Worm (Caenorhabditis elegans) whole organism, L1 larva: ENCODE measurements around the gene marg-1.

Experiments
- C34B4.2 ChIP-seq: sonication (generic microtip); optimal IDR thresholded peaks from 2 replicates; lab custom pipeline; 2017; ENCODE audit warnings: mild to moderate bottlenecking, missing genetic modification characterization, missing compliant biosample characterization
- F16B12.6 ChIP-seq: fragments of 150-350 bp; optimal IDR thresholded peaks from 2 replicates; lab custom pipeline; 2014; ENCODE audit warnings: missing biosample characterization, missing genetic modification characterization
- Y116A8C.19 ChIP-seq: sonication (generic microtip); optimal IDR thresholded peaks from 2 replicates; lab custom pipeline; 2016; ENCODE audit warnings: missing compliant biosample characterization, missing genetic modification characterization, borderline replicate concordance
- aha-1 ChIP-seq: fragments of 150-350 bp; optimal IDR thresholded peaks from 2 replicates; lab custom pipeline; 2014; ENCODE audit warnings: missing biosample characterization, missing genetic modification characterization
- alr-1 ChIP-seq: fragments of 200-800 bp; sonication (Bioruptor generic); optimal IDR thresholded peaks from 2 replicates; lab custom pipeline; 2018; ENCODE audit warnings: borderline replicate concordance, mild to moderate bottlenecking, missing genetic modification characterization, missing compliant biosample characterization
- blmp-1 ChIP-seq: fragments of 150-350 bp; optimal IDR thresholded peaks from 2 replicates; lab custom pipeline; 2014; ENCODE audit warnings: missing biosample characterization, missing genetic modification characterization
- ceh-63 ChIP-seq: fragments of 200-800 bp; sonication (Bioruptor generic); optimal IDR thresholded peaks from 2 replicates; lab custom pipeline; 2018; ENCODE audit warnings: mild to moderate bottlenecking, missing genetic modification characterization, missing compliant biosample characterization
- ceh-8 ChIP-seq: fragments of 200-800 bp; sonication (Bioruptor generic); optimal IDR thresholded peaks from 2 replicates; lab custom pipeline; 2018; ENCODE audit warnings: mild to moderate bottlenecking, missing genetic modification characterization, moderate library complexity, missing compliant biosample characterization
- ceh-82 ChIP-seq, 3 experiments: fragments of 150-350 bp in 1 of 3; sonication (generic microtip) in 2 of 3; optimal IDR thresholded peaks; 2 replicates each; lab custom pipeline; 2014 to 2017; ENCODE audit warnings: missing biosample characterization in 3 of 3, missing genetic modification characterization in 3 of 3
- ceh-90 ChIP-seq: sonication (generic microtip); optimal IDR thresholded peaks from 2 replicates; lab custom pipeline; 2016; ENCODE audit warnings: missing genetic modification characterization, missing compliant biosample characterization
- dpl-1 ChIP-seq, 3 experiments: fragments of 150-350 bp in 2 of 3; sonication (generic microtip) in 1 of 3; optimal IDR thresholded peaks; 2 replicates each; lab custom pipeline; 2014 to 2017; ENCODE audit warnings: missing biosample characterization in 3 of 3, missing genetic modification characterization in 3 of 3, missing genetic modification reagents in 3 of 3
- dsc-1 ChIP-seq: sonication (generic microtip); optimal IDR thresholded peaks from 2 replicates; lab custom pipeline; 2016; ENCODE audit warnings: mild to moderate bottlenecking, missing genetic modification characterization, missing compliant biosample characterization
- efl-1 ChIP-seq, 4 experiments: fragments of 150-350 bp; optimal IDR thresholded peaks in 3 of 4; peaks in 1 of 4; 1 replicate in 1 of 4; 2 replicates in 3 of 4; lab custom pipeline; 2014; ENCODE audit warnings: missing biosample characterization in 2 of 4, missing genetic modification characterization in 2 of 4, missing genetic modification reagents in 2 of 4
- efl-3 ChIP-seq: fragments of 200-800 bp; sonication (Bioruptor generic); optimal IDR thresholded peaks from 2 replicates; lab custom pipeline; 2018; ENCODE audit warnings: mild to moderate bottlenecking, missing genetic modification characterization, missing compliant biosample characterization
- egl-13 ChIP-seq: sonication (generic microtip); optimal IDR thresholded peaks from 2 replicates; lab custom pipeline; 2016; ENCODE audit warnings: missing genotype, missing genetic modification reagents, missing genetic modification characterization, missing compliant biosample characterization
- elt-3 ChIP-seq, 6 experiments: fragments of 150-350 bp in 1 of 6; sonication (generic microtip); optimal IDR thresholded peaks; 2 replicates each; lab custom pipeline; 2017 to 2018; ENCODE audit warnings: missing biosample characterization in 6 of 6, missing genetic modification characterization in 6 of 6, inconsistent platforms in 1 of 6
- ets-5 ChIP-seq: fragments of 200-800 bp; sonication (Bioruptor generic); IDR thresholded peaks from 2 replicates; pipeline ENCODE4 v1.3.6; 2022; ENCODE audit warnings: missing genetic modification characterization, missing compliant biosample characterization
- fkh-4 ChIP-seq: sonication (generic microtip); optimal IDR thresholded peaks from 2 replicates; lab custom pipeline; 2016; ENCODE audit warnings: missing compliant biosample characterization, missing genetic modification characterization, borderline replicate concordance
- grh-1 ChIP-seq: fragments of 200-800 bp; sonication (Bioruptor generic); IDR thresholded peaks from 2 replicates; pipeline ENCODE4 v1.3.6; 2022; ENCODE audit warnings: missing genetic modification reagents, missing genetic modification characterization, missing compliant biosample characterization
- hlh-17 ChIP-seq: fragments of 200-800 bp; sonication (Bioruptor generic); optimal IDR thresholded peaks from 2 replicates; lab custom pipeline; 2018; ENCODE audit warnings: missing genetic modification characterization, mild to moderate bottlenecking, missing compliant biosample characterization, moderate library complexity, borderline replicate concordance
- hlh-4 ChIP-seq: sonication (generic microtip); optimal IDR thresholded peaks from 2 replicates; lab custom pipeline; 2016; ENCODE audit warnings: mild to moderate bottlenecking, missing genetic modification characterization, missing compliant biosample characterization
- irx-1 ChIP-seq: sonication (generic microtip); optimal IDR thresholded peaks from 2 replicates; lab custom pipeline; 2016; ENCODE audit warnings: missing genetic modification characterization, missing compliant biosample characterization
- jun-1 ChIP-seq: fragments of 150-350 bp; optimal IDR thresholded peaks from 2 replicates; lab custom pipeline; 2014; ENCODE audit warnings: missing biosample characterization, missing genetic modification reagents, missing genetic modification characterization
- lin-13 ChIP-seq: fragments of 150-350 bp; optimal IDR thresholded peaks from 2 replicates; lab custom pipeline; 2014; ENCODE audit warnings: missing biosample characterization, missing genetic modification reagents, missing genetic modification characterization
- lin-39 ChIP-seq: fragments of 150-350 bp; optimal IDR thresholded peaks from 2 replicates; lab custom pipeline; 2014; ENCODE audit warnings: missing biosample characterization, missing genetic modification reagents, missing genetic modification characterization
- mab-9 ChIP-seq: fragments of 200-800 bp; sonication (Bioruptor generic); IDR thresholded peaks from 2 replicates; pipeline ENCODE4 v1.3.6; 2022; ENCODE audit warnings: missing genetic modification reagents, missing genetic modification characterization, missing compliant biosample characterization
- mdl-1 ChIP-seq, 2 experiments: fragments of 150-350 bp; optimal IDR thresholded peaks; 2 replicates each; lab custom pipeline; 2014 to 2017; ENCODE audit warnings: missing biosample characterization in 2 of 2, missing genetic modification characterization in 2 of 2, inconsistent platforms in 1 of 2
- mef-2 ChIP-seq: fragments of 150-350 bp; optimal IDR thresholded peaks from 2 replicates; lab custom pipeline; 2014; ENCODE audit warnings: missing biosample characterization, missing genetic modification characterization
- mep-1 ChIP-seq: fragments of 150-350 bp; optimal IDR thresholded peaks from 2 replicates; lab custom pipeline; 2014; ENCODE audit warnings: missing biosample characterization, missing genetic modification characterization
- nhr-11 ChIP-seq: fragments of 150-350 bp; optimal IDR thresholded peaks from 2 replicates; lab custom pipeline; 2014; ENCODE audit warnings: missing biosample characterization, missing genetic modification characterization
- nhr-19 ChIP-seq: fragments of 200-800 bp; sonication (Bioruptor generic); conservative IDR thresholded peaks from 2 replicates; pipeline ENCODE4 v1.3.6; 2022; ENCODE audit warnings: missing genetic modification characterization, missing compliant biosample characterization
- nhr-20 ChIP-seq: sonication (generic microtip); optimal IDR thresholded peaks from 2 replicates; lab custom pipeline; 2016; ENCODE audit warnings: mild to moderate bottlenecking, missing genetic modification characterization, missing compliant biosample characterization
- nhr-28 ChIP-seq: fragments of 150-350 bp; optimal IDR thresholded peaks from 2 replicates; lab custom pipeline; 2014; ENCODE audit warnings: missing biosample characterization, missing genetic modification characterization
- nhr-47 ChIP-seq: sonication (generic microtip); optimal IDR thresholded peaks from 2 replicates; lab custom pipeline; 2016; ENCODE audit warnings: mild to moderate bottlenecking, missing genetic modification characterization, moderate library complexity, missing compliant biosample characterization
- nhr-84 ChIP-seq: sonication (generic microtip); optimal IDR thresholded peaks from 2 replicates; lab custom pipeline; 2017; ENCODE audit warnings: missing biosample characterization, missing genetic modification characterization
- nhr-85 ChIP-seq: sonication (generic microtip); peaks from one replicate; lab custom pipeline; 2016; ENCODE audit warnings: missing genetic modification characterization, inconsistent platforms, missing compliant biosample characterization
- nhr-90 ChIP-seq: sonication (generic microtip); optimal IDR thresholded peaks from 2 replicates; lab custom pipeline; 2016; ENCODE audit warnings: mild to moderate bottlenecking, missing genetic modification characterization, missing compliant biosample characterization; ENCODE audit not compliant: poor library complexity
- pag-3 ChIP-seq: sonication (generic microtip); optimal IDR thresholded peaks from 2 replicates; lab custom pipeline; 2017; ENCODE audit warnings: missing genetic modification characterization, mild to moderate bottlenecking, missing compliant biosample characterization, antibody characterized with exemption, borderline replicate concordance; ENCODE audit not compliant: insufficient read depth
- pax-3 ChIP-seq: fragments of 200-800 bp; sonication (Bioruptor generic); optimal IDR thresholded peaks from 2 replicates; lab custom pipeline; 2018; ENCODE audit warnings: mild to moderate bottlenecking, missing genetic modification characterization, moderate library complexity, missing compliant biosample characterization
- pqm-1 ChIP-seq: sonication (generic microtip); optimal IDR thresholded peaks from 3 replicates; lab custom pipeline; 2017; ENCODE audit warnings: missing biosample characterization, missing genetic modification characterization
- rnt-1 ChIP-seq: sonication (generic microtip); optimal IDR thresholded peaks from 2 replicates; lab custom pipeline; 2016; ENCODE audit warnings: mild to moderate bottlenecking, missing genetic modification characterization, moderate library complexity, missing compliant biosample characterization
- snpc-4 ChIP-seq: fragments of 150-350 bp; optimal IDR thresholded peaks from 2 replicates; lab custom pipeline; 2014; ENCODE audit warnings: missing biosample characterization, missing genetic modification characterization
- snu-23 ChIP-seq: sonication (generic microtip); optimal IDR thresholded peaks from 2 replicates; lab custom pipeline; 2016; ENCODE audit warnings: missing genetic modification characterization, missing compliant biosample characterization
- sup-37 ChIP-seq: fragments of 200-800 bp; sonication (Bioruptor generic); optimal IDR thresholded peaks from 2 replicates; lab custom pipeline; 2018; ENCODE audit warnings: mild to moderate bottlenecking, missing genetic modification characterization, missing compliant biosample characterization
- swsn-7 ChIP-seq: sonication (generic microtip); optimal IDR thresholded peaks from 2 replicates; lab custom pipeline; 2016; ENCODE audit warnings: missing genetic modification characterization, missing compliant biosample characterization
- tbx-2 ChIP-seq: sonication (generic microtip); optimal IDR thresholded peaks from 2 replicates; lab custom pipeline; 2016; ENCODE audit warnings: missing genetic modification characterization, missing compliant biosample characterization
- tlp-1 ChIP-seq: fragments of 150-350 bp; optimal IDR thresholded peaks from 2 replicates; lab custom pipeline; 2014; ENCODE audit warnings: missing biosample characterization, missing genetic modification characterization
- unc-62 ChIP-seq: fragments of 150-350 bp; optimal IDR thresholded peaks from 2 replicates; lab custom pipeline; 2014; ENCODE audit warnings: missing biosample characterization, missing genetic modification reagents, missing genetic modification characterization
- vab-15 ChIP-seq: sonication (generic microtip); optimal IDR thresholded peaks from 2 replicates; lab custom pipeline; 2017; ENCODE audit warnings: missing genotype, mild to moderate bottlenecking, missing genetic modification characterization, missing compliant biosample characterization
- zag-1 ChIP-seq: fragments of 150-350 bp; optimal IDR thresholded peaks from 2 replicates; lab custom pipeline; 2014; ENCODE audit warnings: missing biosample characterization, missing genetic modification characterization
- zip-4 ChIP-seq: fragments of 200-800 bp; sonication (Bioruptor generic); optimal IDR thresholded peaks from 2 replicates; lab custom pipeline; 2018; ENCODE audit warnings: mild to moderate bottlenecking, missing genetic modification characterization, moderate library complexity, missing compliant biosample characterization

Gene marg-1

DNA sequence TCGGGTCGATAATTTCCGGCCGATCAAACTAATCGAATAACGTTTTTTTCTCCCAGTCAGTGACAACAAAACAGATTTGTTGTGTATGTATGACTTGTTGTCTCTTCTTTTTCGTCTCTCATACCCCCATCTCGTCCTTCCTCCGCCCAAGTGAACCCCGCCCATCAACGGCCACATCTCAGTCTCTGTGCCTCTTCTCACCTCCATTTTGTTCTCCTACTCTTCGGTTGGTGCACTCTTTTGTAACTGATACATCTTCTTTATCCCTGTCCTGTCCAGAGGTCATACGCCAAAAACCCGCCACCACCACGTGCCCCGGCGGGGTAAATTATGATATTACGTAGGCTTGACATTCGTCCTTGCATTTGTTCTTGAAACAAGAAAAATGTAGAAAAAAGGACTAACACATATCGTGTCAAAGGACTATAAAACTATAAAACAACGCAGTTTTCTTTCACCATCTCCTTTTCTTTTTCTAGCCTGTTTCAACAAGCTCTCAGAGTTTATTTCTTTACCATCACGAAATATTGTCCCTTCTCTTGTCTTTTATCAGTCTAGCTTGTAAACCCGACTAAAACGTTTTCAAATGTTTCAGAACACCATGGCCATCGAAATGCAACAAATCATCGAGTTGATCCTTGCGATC lies 6.6 kb upstream of the marg-1 start, which contains the start of gene pmpl-1 (continued):
- TF ChIP-seq mep-1 (tag; lab: Kevin White, UChicago) (peak; percentile 79), pag-3 (no peak), lin-13 (no peak), unc-62 (GFP tag; lab: Kevin White, UChicago) (no peak), nhr-11 (no peak), ets-5 (GFP tag; lab: Robert Waterston, UW) (no peak), zag-1 (tag; lab: Kevin White, UChicago) (no peak), blmp-1 (tag; lab: Kevin White, UChicago) (peak; percentile 39), zip-4 (GFP tag; lab: Kevin White, UChicago) (no peak), dpl-1 (GFP tag; optimal IDR thresholded peaks at IDR 0.05; lab: Kevin White, UChicago) (peak in 2 of 3 experiments; percentile 4 to 11), elt-3 (tag; optimal IDR thresholded peaks at IDR 0.05; lab: Kevin White, UChicago) (peak in 3 of 6 experiments; percentile 28 to 67 (median 48)), hlh-17 (GFP tag; lab: Kevin White, UChicago) (no peak), nhr-90 (peak; percentile 72), swsn-7 (tag; lab: Kevin White, UChicago) (peak; percentile 21), tlp-1 (tag; lab: Kevin White, UChicago) (no peak), fkh-4 (tag; lab: Kevin White, UChicago) (no peak), nhr-85 (tag; lab: Kevin White, UChicago) (peak; percentile 95), egl-13 (tag; lab: Kevin White, UChicago) (no peak), pax-3 (tag; lab: Kevin White, UChicago) (peak; percentile 0), dsc-1 (peak; percentile 23), alr-1 (tag; lab: Kevin White, UChicago) (no peak), nhr-47 (tag; lab: Kevin White, UChicago) (peak; percentile 51), snpc-4 (tag; lab: Kevin White, UChicago) (no peak), F16B12.6 (tag; lab: Kevin White, UChicago) (no peak), snu-23 (peak; percentile 80), ceh-82 (tag; optimal IDR thresholded peaks at IDR 0.05; lab: Kevin White, UChicago) (peak in 2 of 3 experiments; percentile 8 to 17), nhr-84 (tag; lab: Kevin White, UChicago) (no peak), jun-1 (no peak), efl-3 (GFP tag; lab: Kevin White, UChicago) (no peak), rnt-1 (peak; percentile 50), hlh-4 (no peak), lin-39 (no peak), mef-2 (tag; lab: Kevin White, UChicago) (no peak), nhr-20 (tag; lab: Kevin White, UChicago) (peak; percentile 81), ceh-63 (GFP tag; lab: Kevin White, UChicago) (no peak), nhr-28 (tag; lab: Kevin White, UChicago) (no peak), sup-37 (GFP tag; lab: Kevin White, UChicago) (no peak), efl-1 (optimal IDR thresholded peaks at IDR 0.05; lab: Kevin White, UChicago) (no peak), efl-1 (GFP tag; optimal IDR thresholded peaks at IDR 0.05 in 1 of 2; lab: Kevin White, UChicago) (peak in 1 of 2 experiments; percentile 86), pqm-1 (tag; lab: Kevin White, UChicago) (no peak), Y116A8C.19 (no peak), nhr-19 (peak; percentile 31; the same call in 1 of the 2 replicates), tbx-2 (peak; percentile 50), mab-9 (GFP tag; lab: Robert Waterston, UW) (no peak), irx-1 (tag; lab: Kevin White, UChicago) (peak; percentile 36), vab-15 (no peak), C34B4.2 (tag; lab: Kevin White, UChicago) (no peak), grh-1 (no peak), ceh-90 (tag; lab: Kevin White, UChicago) (no peak), ceh-8 (GFP tag; lab: Kevin White, UChicago) (no peak), mdl-1 (tag; optimal IDR thresholded peaks at IDR 0.05; lab: Kevin White, UChicago) (peak in 1 of 2 experiments; percentile 73), aha-1 (tag; lab: Kevin White, UChicago) (no peak)
